Fruit fly (Drosophila melanogaster): ENCODE results near the gene CG31274.

CG31274 gene

DNA sequence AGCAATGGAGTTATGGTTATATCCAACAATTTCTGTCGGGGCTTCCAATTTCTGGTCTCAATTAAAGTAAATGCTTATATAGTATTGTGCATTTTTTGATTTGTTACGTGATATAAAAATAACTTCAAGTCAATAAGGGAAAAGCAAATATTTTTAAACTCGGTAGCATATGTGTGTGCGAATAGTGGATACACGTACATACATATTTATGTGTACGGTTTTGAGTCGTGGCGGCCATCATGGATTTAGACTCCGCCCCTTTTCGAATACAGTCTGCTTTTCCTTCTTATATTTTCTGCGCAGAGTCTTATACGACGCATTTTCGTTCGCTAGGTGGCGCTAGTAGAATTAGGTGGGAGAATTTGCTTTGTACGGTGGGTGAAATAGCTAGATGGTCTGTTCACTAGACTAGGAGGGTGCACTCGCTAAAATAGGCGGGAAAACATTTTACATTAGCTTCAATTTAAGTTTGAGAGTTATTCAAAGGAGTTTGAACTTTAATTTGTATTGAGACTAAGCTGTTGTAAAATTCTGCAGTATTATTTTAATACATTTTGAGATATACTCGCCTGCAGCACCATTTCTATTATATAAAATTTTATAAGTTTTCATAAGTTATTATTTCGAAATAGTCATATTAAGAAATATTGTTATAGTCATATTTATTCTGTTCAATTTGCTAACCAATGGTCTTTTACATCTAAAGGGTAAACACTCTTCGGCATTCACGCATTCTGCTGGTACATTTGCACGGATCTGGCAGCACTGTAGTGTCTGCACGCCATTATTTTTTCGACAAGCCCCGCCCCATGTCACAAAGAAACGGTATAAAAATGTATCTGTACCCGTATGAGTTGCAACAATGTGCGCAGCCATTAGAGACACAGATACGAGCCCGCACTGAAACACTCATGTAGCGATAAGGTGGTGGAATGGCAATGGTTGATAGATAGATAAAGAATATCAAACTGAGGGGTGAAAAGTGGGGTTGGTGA, 23.2 kb upstream of the CG31274 start (continued):
- TF ChIP-seq trem (tag; optimal IDR thresholded peaks at IDR 0.05), result peak; percentile 64
- TF ChIP-seq hb (GFP tag; IDR thresholded peaks at IDR 0.05; ENCODE audit: partially characterized antibody), result no peak
- TF ChIP-seq CG9609 (GFP tag; optimal IDR thresholded peaks at IDR 0.05), result no peak
- TF ChIP-seq nmo (GFP tag; optimal IDR thresholded peaks at IDR 0.05), result peak; percentile 75
- TF ChIP-seq ranshi (GFP tag; IDR thresholded peaks at IDR 0.05), result peak; percentile 67
- TF ChIP-seq sug (tag; optimal IDR thresholded peaks at IDR 0.05), result no peak
- peak; percentile 62 for TF ChIP-seq scrt (GFP tag; optimal IDR thresholded peaks at IDR 0.05)
- peak; percentile 80 for TF ChIP-seq Xrp1 (GFP tag; IDR thresholded peaks at IDR 0.05)
- TF ChIP-seq CG10209 (GFP tag; optimal IDR thresholded peaks at IDR 0.05), result peak; percentile 59
- peak; percentile 15; the same call in 1 of the 2 replicates for TF ChIP-seq CG11696 (GFP tag; IDR thresholded peaks at IDR 0.05)
- no peak for TF ChIP-seq trh (GFP tag; optimal IDR thresholded peaks at IDR 0.05)
- peak; percentile 66 for TF ChIP-seq tgo (GFP tag; IDR thresholded peaks at IDR 0.05)
- peak; percentile 80 for TF ChIP-seq slbo (GFP tag; IDR thresholded peaks at IDR 0.05)
- TF ChIP-seq grn (GFP tag; optimal IDR thresholded peaks at IDR 0.05), result peak; percentile 67
- peak; percentile 30; the same call in 1 of the 2 replicates for TF ChIP-seq MBD-R2 (GFP tag; IDR thresholded peaks at IDR 0.05)
- no peak for TF ChIP-seq CG32772 (GFP tag; IDR thresholded peaks at IDR 0.05)
- no peak for TF ChIP-seq CG7271 (tag; optimal IDR thresholded peaks at IDR 0.05)
- TF ChIP-seq Lim3 (GFP tag; IDR thresholded peaks at IDR 0.05), result no peak
- no peak for TF ChIP-seq gcm2 (GFP tag; optimal IDR thresholded peaks at IDR 0.05)
- TF ChIP-seq CG13894 (tag; optimal IDR thresholded peaks at IDR 0.05), result no peak
- TF ChIP-seq CG12299 (tag; optimal IDR thresholded peaks at IDR 0.05), result peak; percentile 33
- TF ChIP-seq CG14667 (GFP tag; IDR thresholded peaks at IDR 0.05), result peak; percentile 28; the same call in 1 of the 2 replicates
- TF ChIP-seq CG18476 (GFP tag; optimal IDR thresholded peaks at IDR 0.05), result peak; percentile 41
- TF ChIP-seq HmgD (GFP tag; optimal IDR thresholded peaks at IDR 0.05), result no peak
- TF ChIP-seq Jarid2 (GFP tag; optimal IDR thresholded peaks at IDR 0.05), result peak; percentile 23
- peak; percentile 97 for TF ChIP-seq cg (GFP tag; optimal IDR thresholded peaks at IDR 0.05)
- TF ChIP-seq ttk (GFP tag; IDR thresholded peaks at IDR 0.05), result no peak
- no peak for TF ChIP-seq CG7556 (GFP tag; optimal IDR thresholded peaks at IDR 0.05)
- peak; percentile 63; the same call in 1 of the 2 replicates for TF ChIP-seq HLH3B (GFP tag; IDR thresholded peaks at IDR 0.05)
- TF ChIP-seq CG4730 (GFP tag; IDR thresholded peaks at IDR 0.05), result 0 out of 2 replicates have a peak, but pooled peaks have one; percentile 25
- no peak for TF ChIP-seq CG8281 (tag; optimal IDR thresholded peaks at IDR 0.05)
- no peak for TF ChIP-seq klu (GFP tag; IDR thresholded peaks at IDR 0.05)
- no peak for TF ChIP-seq CG2678 (tag; optimal IDR thresholded peaks at IDR 0.05)
- TF ChIP-seq Spps (tag; optimal IDR thresholded peaks at IDR 0.05), result peak; percentile 23
- TF ChIP-seq CG17612 (GFP tag; IDR thresholded peaks at IDR 0.05), result no peak
- TF ChIP-seq kni (GFP tag; optimal IDR thresholded peaks at IDR 0.05), result peak; percentile 65
- no peak for TF ChIP-seq en (GFP tag; optimal IDR thresholded peaks at IDR 0.05)
- peak; percentile 2 for TF ChIP-seq MTF-1 (GFP tag; optimal IDR thresholded peaks at IDR 0.05; ENCODE audit: borderline replicate concordance)
- TF ChIP-seq mld (GFP tag; IDR thresholded peaks at IDR 0.05; ENCODE audit: partially characterized antibody), result 0 out of 3 replicates have a peak, but pooled peaks have one; percentile 36
- peak; percentile 50 for TF ChIP-seq mirr (GFP tag; optimal IDR thresholded peaks at IDR 0.05)
- TF ChIP-seq az2 (GFP tag; optimal IDR thresholded peaks at IDR 0.05), result peak; percentile 72
- no peak for TF ChIP-seq shn (GFP tag; optimal IDR thresholded peaks at IDR 0.05)
- peak; percentile 55 for TF ChIP-seq CG6765 (GFP tag; optimal IDR thresholded peaks at IDR 0.05)
- TF ChIP-seq CG2889 (GFP tag; IDR thresholded peaks at IDR 0.05), result peak; percentile 64; the same call in 2 of the 3 replicates
- TF ChIP-seq NC2α (GFP tag; optimal IDR thresholded peaks at IDR 0.05), result no peak
- TF ChIP-seq CG9932 (GFP tag; IDR thresholded peaks at IDR 0.05), result peak; percentile 52
- TF ChIP-seq Atf6 (GFP tag; IDR thresholded peaks at IDR 0.05), result peak; percentile 75
- TF ChIP-seq sna (GFP tag; IDR thresholded peaks at IDR 0.05; ENCODE audit: partially characterized antibody), result no peak
